Worm (Caenorhabditis elegans) whole organism, L3 larva: Measurements from ENCODE around the gene F10A3.17.

Experiments
- ceh-82 ChIP-seq: fragments of 150-350 bp; optimal IDR thresholded peaks from 2 replicates; lab custom pipeline; 2014; ENCODE audit warnings: missing biosample characterization, missing genetic modification characterization
- egl-5 ChIP-seq: fragments of 150-350 bp; optimal IDR thresholded peaks from 2 replicates; lab custom pipeline; 2017; ENCODE audit warnings: missing biosample characterization, missing genetic modification reagents, missing genetic modification characterization, inconsistent platforms
- nhr-28 ChIP-seq: fragments of 150-350 bp; optimal IDR thresholded peaks from 2 replicates; lab custom pipeline; 2014; ENCODE audit warnings: missing biosample characterization, missing genetic modification characterization
- skn-1 ChIP-seq: fragments of 150-350 bp; optimal IDR thresholded peaks from 2 replicates; lab custom pipeline; 2014; ENCODE audit warnings: missing biosample characterization, missing genetic modification characterization
- snpc-4 ChIP-seq: fragments of 150-350 bp; optimal IDR thresholded peaks from 2 replicates; lab custom pipeline; 2014; ENCODE audit warnings: missing biosample characterization, missing genetic modification characterization
- unc-39 ChIP-seq: sonication (generic microtip); optimal IDR thresholded peaks from 4 replicates; lab custom pipeline; 2017; ENCODE audit warnings: missing biosample characterization, missing genetic modification characterization
- unc-62 ChIP-seq: fragments of 150-350 bp; sonication (generic microtip); optimal IDR thresholded peaks from 4 replicates; lab custom pipeline; 2014; ENCODE audit warnings: missing biosample characterization, missing genetic modification reagents, missing genetic modification characterization

DNA sequence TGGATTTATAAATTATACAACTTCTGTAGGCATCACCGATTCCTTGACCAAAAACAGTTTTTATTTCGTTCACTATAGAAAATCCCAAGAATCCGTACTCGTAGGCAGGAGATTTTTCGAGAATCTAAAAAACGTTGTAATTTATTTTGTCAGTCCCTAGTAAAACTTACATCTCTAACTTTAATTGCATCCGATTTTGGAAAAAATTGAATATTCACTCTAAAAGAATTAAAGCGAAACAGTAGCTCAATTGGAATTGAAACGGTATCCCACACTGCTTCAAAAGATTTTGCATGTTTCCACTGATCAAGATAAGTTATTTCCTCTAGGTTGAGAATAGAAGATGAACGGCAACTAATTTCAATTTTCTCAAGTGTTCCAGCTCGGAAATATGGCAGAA lies 28.2 kb downstream of the F10A3.17 start, which contains the start of gene fbxa-142:
- TF ChIP-seq unc-62 (GFP tag; lab: Kevin White, UChicago): no peak
- TF ChIP-seq egl-5 (tag; lab: Kevin White, UChicago): no peak
- TF ChIP-seq snpc-4 (tag; lab: Kevin White, UChicago): no peak
- TF ChIP-seq skn-1 (tag; lab: Kevin White, UChicago): no peak
- TF ChIP-seq ceh-82 (tag; lab: Kevin White, UChicago): no peak
- no peak for TF ChIP-seq nhr-28 (tag; lab: Kevin White, UChicago)
- no peak for TF ChIP-seq unc-39 (tag; lab: Kevin White, UChicago)
